Fruit fly (Drosophila melanogaster): ENCODE results near the gene lili.

dm6 chr3R:24862574-24863089 lies 48.8 kb upstream of the lili start, which contains the start of gene CG7016:
- TF ChIP-seq Myc (optimal IDR thresholded peaks at IDR 0.05) = no peak
- no peak for TF ChIP-seq psq (optimal IDR thresholded peaks at IDR 0.05)
- TF ChIP-seq Sin3A (optimal IDR thresholded peaks at IDR 0.05) = no peak

Data from Kc167 (cell line).